Worm (Caenorhabditis elegans) whole organism, L2 larva: Measurements from ENCODE around the gene C08D8.7.

Source experiments
- aly-2 ChIP-seq: fragments of 150-350 bp; optimal IDR thresholded peaks from 2 replicates; lab custom pipeline; 2014; ENCODE audit warnings: missing biosample characterization, missing genetic modification characterization
- ama-1 ChIP-seq: fragments of 150-350 bp; optimal IDR thresholded peaks from 2 replicates; lab custom pipeline; 2018; ENCODE audit warnings: inconsistent platforms
- elt-3 ChIP-seq: sonication (generic microtip); optimal IDR thresholded peaks from 2 replicates; lab custom pipeline; 2017; ENCODE audit warnings: missing biosample characterization, missing genetic modification characterization
- lin-13 ChIP-seq: fragments of 150-350 bp; optimal IDR thresholded peaks from 2 replicates; lab custom pipeline; 2014; ENCODE audit warnings: missing biosample characterization, missing genetic modification reagents, missing genetic modification characterization
- nhr-11 ChIP-seq: fragments of 150-350 bp; optimal IDR thresholded peaks from 2 replicates; lab custom pipeline; 2014; ENCODE audit warnings: missing biosample characterization, missing genetic modification characterization
- nhr-12 ChIP-seq: fragments of 150-350 bp; optimal IDR thresholded peaks from 2 replicates; lab custom pipeline; 2014; ENCODE audit warnings: missing biosample characterization, missing genetic modification characterization
- nhr-23 ChIP-seq: fragments of 150-350 bp; optimal IDR thresholded peaks from 2 replicates; lab custom pipeline; 2014; ENCODE audit warnings: missing biosample characterization, missing genetic modification reagents, missing genetic modification characterization
- nhr-25 ChIP-seq: fragments of 150-350 bp; sonication (generic microtip); optimal IDR thresholded peaks from 3 replicates; lab custom pipeline; 2014; ENCODE audit warnings: missing biosample characterization, missing genetic modification characterization
- unc-62 ChIP-seq: fragments of 150-350 bp; optimal IDR thresholded peaks from 2 replicates; lab custom pipeline; 2014; ENCODE audit warnings: missing biosample characterization, missing genetic modification reagents, missing genetic modification characterization

- TF ChIP-seq unc-62 = no peak
- TF ChIP-seq nhr-23 (tag; lab: Kevin White, UChicago) = no peak
- no peak for TF ChIP-seq aly-2
- TF ChIP-seq nhr-12 = no peak
- TF ChIP-seq nhr-25 = no peak
- TF ChIP-seq lin-13 (GFP tag; lab: Kevin White, UChicago) = no peak
- no peak for TF ChIP-seq nhr-11
- TF ChIP-seq ama-1 (lab: Kevin White, UChicago) = no peak
- no peak for TF ChIP-seq elt-3 (tag; lab: Kevin White, UChicago)
Measured at ce11 chrV:8380076-8380475, 39.1 kb downstream of the C08D8.7 start.
